Worm (Caenorhabditis elegans): ENCODE measurements around the gene F46H5.2.
A peak's percentile ranks its signal among the peaks of the same experiment; 100 is the strongest.

The F46H5.2 gene

ce11 chrX:7306434-7306833 lies 41.0 kb downstream of the F46H5.2 start:
- peak; percentile 8 for TF ChIP-seq F13C5.2 (tag; optimal IDR thresholded peaks at IDR 0.05)
- TF ChIP-seq hmg-4 (GFP tag; optimal IDR thresholded peaks at IDR 0.05) = peak; percentile 13
- TF ChIP-seq scrt-1 (GFP tag; IDR thresholded peaks at IDR 0.05) = no peak

ce11 chrX:7309775-7310174 lies 44.3 kb downstream of the F46H5.2 start, which contains the start of the genes his-38 and his-40:
TSS of gene his-38 (minus strand) at chrX:7309875.
TSS of gene his-40 (plus strand) at chrX:7310110.
- TF ChIP-seq pes-1 (GFP tag; IDR thresholded peaks at IDR 0.05) (no peak), scrt-1 (GFP tag; IDR thresholded peaks at IDR 0.05) (peak; percentile 8; the same call in 1 of the 2 replicates)

- TF ChIP-seq tbx-11 (GFP tag; IDR thresholded peaks at IDR 0.05) = no peak
Observed at ce11 chrX:7311870-7312269, 46.4 kb downstream of the F46H5.2 start.

ce11 chrX:7313236-7313635 lies 47.8 kb downstream of the F46H5.2 start:
- no peak for TF ChIP-seq aly-1 (tag; optimal IDR thresholded peaks at IDR 0.05)
- no peak for TF ChIP-seq scrt-1 (GFP tag; IDR thresholded peaks at IDR 0.05)
- TF ChIP-seq tbx-11 (GFP tag; IDR thresholded peaks at IDR 0.05) = no peak
- TF ChIP-seq hmg-4 (GFP tag; optimal IDR thresholded peaks at IDR 0.05) = no peak
- TF ChIP-seq F13C5.2 (tag; optimal IDR thresholded peaks at IDR 0.05) = no peak
- no peak for TF ChIP-seq flt-1 (GFP tag; IDR thresholded peaks at IDR 0.05)
- no peak for TF ChIP-seq tra-4 (tag; optimal IDR thresholded peaks at IDR 0.05)
- TF ChIP-seq pes-1 (GFP tag; IDR thresholded peaks at IDR 0.05) = no peak
- TF ChIP-seq ceh-13 (GFP tag; optimal IDR thresholded peaks at IDR 0.05) = no peak
- TF ChIP-seq hnd-1 (tag; optimal IDR thresholded peaks at IDR 0.05) = no peak
- no peak for TF ChIP-seq hmbx-1 (tag; optimal IDR thresholded peaks at IDR 0.05)
- no peak for TF ChIP-seq ceh-36 (tag; optimal IDR thresholded peaks at IDR 0.05)
- TF ChIP-seq tbx-37 (GFP tag; conservative IDR thresholded peaks at IDR 0.05) = no peak

- TF ChIP-seq ets-7 (tag; optimal IDR thresholded peaks at IDR 0.05) (no peak), tbx-37 (GFP tag; conservative IDR thresholded peaks at IDR 0.05) (no peak), F13C5.2 (tag; optimal IDR thresholded peaks at IDR 0.05) (no peak), pes-1 (GFP tag; IDR thresholded peaks at IDR 0.05) (no peak), ceh-13 (GFP tag; optimal IDR thresholded peaks at IDR 0.05) (no peak), hmbx-1 (tag; optimal IDR thresholded peaks at IDR 0.05) (no peak), ceh-36 (tag; optimal IDR thresholded peaks at IDR 0.05) (no peak), ama-1 (optimal IDR thresholded peaks at IDR 0.05) (no peak), hnd-1 (tag; optimal IDR thresholded peaks at IDR 0.05) (no peak), tra-4 (tag; optimal IDR thresholded peaks at IDR 0.05) (no peak), flt-1 (GFP tag; IDR thresholded peaks at IDR 0.05) (no peak), B0310.2 (tag; optimal IDR thresholded peaks at IDR 0.05) (no peak)
Observed at ce11 chrX:7314564-7314963, 49.1 kb downstream of the F46H5.2 start.

- TF ChIP-seq flt-1 (GFP tag; IDR thresholded peaks at IDR 0.05) (no peak), tra-4 (tag; optimal IDR thresholded peaks at IDR 0.05) (no peak), F13C5.2 (tag; optimal IDR thresholded peaks at IDR 0.05) (no peak), aly-1 (tag; optimal IDR thresholded peaks at IDR 0.05) (no peak)
Observed at ce11 chrX:7315329-7315728, 49.9 kb downstream of the F46H5.2 start, which contains the start of gene spp-3. TSS of gene spp-3 (minus strand) at chrX:7315353.

- TF ChIP-seq ceh-13 (GFP tag; optimal IDR thresholded peaks at IDR 0.05) (no peak), sea-1 (GFP tag; conservative IDR thresholded peaks at IDR 0.05) (no peak), tbx-37 (GFP tag; conservative IDR thresholded peaks at IDR 0.05) (no peak), B0310.2 (tag; optimal IDR thresholded peaks at IDR 0.05) (no peak), F13C5.2 (tag; optimal IDR thresholded peaks at IDR 0.05) (no peak), hmg-4 (GFP tag; optimal IDR thresholded peaks at IDR 0.05) (no peak)
Observed at ce11 chrX:7316485-7317391, 51.3 kb downstream of the F46H5.2 start, which contains the start of the genes spp-2 and spp-6. TSS of gene spp-2 (minus strand) at chrX:7316818. TSS of gene spp-6 (plus strand) at chrX:7317341.
